ENCODE assay signal across 1 fruit fly cellular context in the genomic region with DNA sequence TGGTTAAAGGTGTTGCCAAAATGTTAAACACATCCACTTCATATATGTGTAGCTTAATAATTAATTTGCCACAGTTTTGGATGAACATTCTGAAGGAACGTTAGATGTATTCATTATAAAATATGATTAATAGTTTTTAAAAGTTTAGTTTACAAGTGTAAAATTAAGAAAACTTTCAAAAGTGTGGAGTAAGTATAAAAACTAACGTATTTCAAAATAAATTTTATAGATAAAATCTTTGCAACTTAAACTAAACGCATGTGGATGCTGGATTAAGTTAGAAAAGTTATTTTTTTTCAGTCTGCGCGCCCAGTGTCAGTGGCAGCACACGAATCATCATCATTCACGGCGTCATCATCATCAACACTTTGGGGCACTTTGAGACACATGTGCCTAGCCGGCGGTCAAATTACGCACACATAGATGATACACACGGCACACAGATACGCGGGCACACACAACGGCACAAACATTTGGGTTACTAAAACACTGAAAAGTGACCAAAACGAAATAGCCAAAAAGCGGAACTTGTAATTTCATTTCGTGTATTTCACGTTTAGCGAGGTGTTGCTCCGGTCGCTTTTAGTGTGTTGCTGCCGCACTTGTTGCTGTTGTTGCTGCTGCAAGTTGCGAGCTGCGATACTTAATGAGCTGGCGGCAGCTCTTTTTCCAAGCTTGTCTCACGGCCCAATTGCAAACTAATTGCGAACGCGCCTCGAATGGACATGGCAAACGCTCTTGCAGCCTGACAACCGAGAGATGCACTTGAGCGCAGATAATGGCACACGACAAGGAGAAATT.
TF ChIP-seq lines count a peak whose summit lies in the region.

No protein-coding gene starts in this region.

TF ChIP-seq in whole organism, embryonic, 481 proteins besides CTCF, POLR2A, EP300 and RAD21 (continued from another document and continues in another):
- TF ChIP-seq bbx (GFP tag; IDR thresholded peaks at IDR 0.05; lab: Robert Waterston, UW; ENCODE audit: partially characterized antibody) (no peak), Sin3A (optimal IDR thresholded peaks at IDR 0.05; lab: Kevin White, UChicago) (no peak), fru (optimal IDR thresholded peaks at IDR 0.05; lab: Kevin White, UChicago) (no peak), CG10366 (GFP tag; IDR thresholded peaks at IDR 0.05; lab: Robert Waterston, UW) (peak; percentile 61), Antp (GFP tag; optimal IDR thresholded peaks at IDR 0.05; lab: Kevin White, UChicago) (no peak), cas (GFP tag; IDR thresholded peaks at IDR 0.05; lab: Robert Waterston, UW) (no peak), tgo (GFP tag; IDR thresholded peaks at IDR 0.05; lab: Robert Waterston, UW) (peak; percentile 64; the same call in 2 of the 3 replicates), crol (GFP tag; IDR thresholded peaks at IDR 0.05; lab: Robert Waterston, UW) (no peak), HmgZ (tag; optimal IDR thresholded peaks at IDR 0.05; lab: Kevin White, UChicago) (no peak), CG8359 (GFP tag; optimal IDR thresholded peaks at IDR 0.05; lab: Kevin White, UChicago; ENCODE audit: borderline replicate concordance) (no peak), CG32772 (GFP tag; IDR thresholded peaks at IDR 0.05; lab: Robert Waterston, UW) (peak; percentile 29; the same call in 1 of the 2 replicates), bsh (GFP tag; optimal IDR thresholded peaks at IDR 0.05; lab: Kevin White, UChicago) (peak in 1 of 2 experiments; percentile 16), Bdp1 (GFP tag; optimal IDR thresholded peaks at IDR 0.05; lab: Kevin White, UChicago) (peak; percentile 5), Gug (GFP tag; IDR thresholded peaks at IDR 0.05; lab: Robert Waterston, UW) (0 out of 4 replicates have a peak, but pooled peaks have one; percentile 4), CG11085 (GFP tag; IDR thresholded peaks at IDR 0.05; lab: Robert Waterston, UW) (no peak), ase (GFP tag; IDR thresholded peaks at IDR 0.05; lab: Robert Waterston, UW) (no peak), Dp (GFP tag; optimal IDR thresholded peaks at IDR 0.05; lab: Kevin White, UChicago) (no peak), CG7987 (GFP tag; optimal IDR thresholded peaks at IDR 0.05; lab: Kevin White, UChicago) (no peak), danr (GFP tag; IDR thresholded peaks at IDR 0.05; lab: Robert Waterston, UW) (peak; percentile 67; the same call in 1 of the 2 replicates), CG10431 (GFP tag; optimal IDR thresholded peaks at IDR 0.05; lab: Kevin White, UChicago) (no peak), C15 (GFP tag; IDR thresholded peaks at IDR 0.05; lab: Robert Waterston, UW) (no peak), CG1603 (tag; optimal IDR thresholded peaks at IDR 0.05; lab: Kevin White, UChicago) (no peak), Ptx1 (GFP tag; IDR thresholded peaks at IDR 0.05; lab: Robert Waterston, UW) (peak; percentile 65), CG17359 (tag; optimal IDR thresholded peaks at IDR 0.05; lab: Kevin White, UChicago) (peak; percentile 35), CG34376 (GFP tag; optimal IDR thresholded peaks at IDR 0.05; lab: Kevin White, UChicago) (no peak), D19A (tag; optimal IDR thresholded peaks at IDR 0.05; lab: Kevin White, UChicago) (peak; percentile 57), HLH4C (GFP tag; IDR thresholded peaks at IDR 0.05; lab: Robert Waterston, UW; ENCODE audit: partially characterized antibody) (no peak), CG7839 (tag; optimal IDR thresholded peaks at IDR 0.05; lab: Kevin White, UChicago) (peak; percentile 70), wdn (GFP tag; IDR thresholded peaks at IDR 0.05; lab: Robert Waterston, UW) (0 out of 2 replicates have a peak, but pooled peaks have one; percentile 18), pzg (GFP tag; optimal IDR thresholded peaks at IDR 0.05; lab: Kevin White, UChicago) (no peak), HmgD (GFP tag; optimal IDR thresholded peaks at IDR 0.05; lab: Kevin White, UChicago) (no peak), CG1024 (GFP tag; IDR thresholded peaks at IDR 0.05; lab: Robert Waterston, UW) (no peak), yki (optimal IDR thresholded peaks at IDR 0.05; lab: Kevin White, UChicago) (no peak), gt (GFP tag; IDR thresholded peaks at IDR 0.05; lab: Robert Waterston, UW) (no peak), CG32532 (GFP tag; IDR thresholded peaks at IDR 0.05; lab: Robert Waterston, UW) (no peak; the same call in 1 of the 2 replicates), Stat92E (GFP tag; optimal IDR thresholded peaks at IDR 0.05; lab: Kevin White, UChicago) (no peak), ssp (GFP tag; IDR thresholded peaks at IDR 0.05; lab: Robert Waterston, UW) (no peak), CG10209 (GFP tag; optimal IDR thresholded peaks at IDR 0.05; lab: Kevin White, UChicago) (peak; percentile 67), CG14965 (GFP tag; optimal IDR thresholded peaks at IDR 0.05; lab: Kevin White, UChicago; ENCODE audit: borderline replicate concordance) (no peak), Dip3 (GFP tag; optimal IDR thresholded peaks at IDR 0.05; lab: Kevin White, UChicago) (no peak), Drgx (GFP tag; IDR thresholded peaks at IDR 0.05; lab: Robert Waterston, UW) (peak; percentile 40; the same call in 1 of the 2 replicates), fu2 (GFP tag; optimal IDR thresholded peaks at IDR 0.05; lab: Kevin White, UChicago) (no peak), CG8478 (optimal IDR thresholded peaks at IDR 0.05; lab: Kevin White, UChicago) (no peak), MBD-R2 (GFP tag; IDR thresholded peaks at IDR 0.05; lab: Robert Waterston, UW) (no peak), Ets97D (GFP tag; optimal IDR thresholded peaks at IDR 0.05; lab: Kevin White, UChicago) (no peak), sr (GFP tag; IDR thresholded peaks at IDR 0.05; lab: Robert Waterston, UW) (no peak), CG18764 (GFP tag; optimal IDR thresholded peaks at IDR 0.05; lab: Kevin White, UChicago) (no peak), CG9215 (GFP tag; IDR thresholded peaks at IDR 0.05; lab: Robert Waterston, UW) (peak; percentile 47), fd96Cb (tag; optimal IDR thresholded peaks at IDR 0.05; lab: Kevin White, UChicago) (peak; percentile 55), crc (GFP tag; optimal IDR thresholded peaks at IDR 0.05; lab: Kevin White, UChicago) (no peak), CG6689 (GFP tag; IDR thresholded peaks at IDR 0.05; lab: Robert Waterston, UW) (peak; percentile 67), CG14710 (tag; optimal IDR thresholded peaks at IDR 0.05; lab: Kevin White, UChicago) (no peak), sens-2 (GFP tag; IDR thresholded peaks at IDR 0.05; lab: Robert Waterston, UW) (no peak; the same call in 1 of the 2 replicates), ATbp (GFP tag; optimal IDR thresholded peaks at IDR 0.05; lab: Kevin White, UChicago) (peak; percentile 7), unpg (GFP tag; optimal IDR thresholded peaks at IDR 0.05; lab: Kevin White, UChicago) (peak; percentile 55), CG13123 (GFP tag; optimal IDR thresholded peaks at IDR 0.05; lab: Kevin White, UChicago) (no peak), Hmx (GFP tag; optimal IDR thresholded peaks at IDR 0.05; lab: Kevin White, UChicago) (no peak), Blimp-1 (GFP tag; optimal IDR thresholded peaks at IDR 0.05; lab: Kevin White, UChicago) (peak; percentile 9), trh (GFP tag; optimal IDR thresholded peaks at IDR 0.05; lab: Kevin White, UChicago) (no peak), gro (GFP tag; optimal IDR thresholded peaks at IDR 0.05; lab: Kevin White, UChicago) (no peak), CG10959 (GFP tag; IDR thresholded peaks at IDR 0.05; lab: Robert Waterston, UW) (no peak), CG11695 (GFP tag; IDR thresholded peaks at IDR 0.05; lab: Robert Waterston, UW) (peak; percentile 55; the same call in 2 of the 3 replicates), TFAM (GFP tag; optimal IDR thresholded peaks at IDR 0.05; lab: Kevin White, UChicago) (no peak), ERR (GFP tag; optimal IDR thresholded peaks at IDR 0.05; lab: Kevin White, UChicago) (no peak), PHDP (tag; optimal IDR thresholded peaks at IDR 0.05; lab: Kevin White, UChicago) (peak; percentile 57), tio (GFP tag; optimal IDR thresholded peaks at IDR 0.05; lab: Kevin White, UChicago) (no peak), CG9817 (tag; optimal IDR thresholded peaks at IDR 0.05; lab: Kevin White, UChicago) (peak; percentile 47), pita (GFP tag; optimal IDR thresholded peaks at IDR 0.05; lab: Kevin White, UChicago) (no peak), CG42726 (GFP tag; IDR thresholded peaks at IDR 0.05; lab: Robert Waterston, UW; ENCODE audit: partially characterized antibody) (no peak), bcd (GFP tag; optimal IDR thresholded peaks at IDR 0.05; lab: Kevin White, UChicago) (peak; percentile 30), caup (GFP tag; optimal IDR thresholded peaks at IDR 0.05; lab: Kevin White, UChicago; ENCODE audit: severe bottlenecking) (peak; percentile 35), Sox100B (GFP tag; optimal IDR thresholded peaks at IDR 0.05; lab: Kevin White, UChicago) (peak; percentile 79), Dek (tag; optimal IDR thresholded peaks at IDR 0.05; lab: Kevin White, UChicago) (peak; percentile 20), CG8924 (tag; optimal IDR thresholded peaks at IDR 0.05; lab: Kevin White, UChicago) (peak; percentile 66), jigr1 (GFP tag; IDR thresholded peaks at IDR 0.05; lab: Robert Waterston, UW) (0 out of 3 replicates have a peak, but pooled peaks have one; percentile 13), HLHmδ (GFP tag; optimal IDR thresholded peaks at IDR 0.05; lab: Kevin White, UChicago) (no peak), Ada2b (GFP tag; IDR thresholded peaks at IDR 0.05; lab: Robert Waterston, UW) (0 out of 2 replicates have a peak, but pooled peaks have one; percentile 32), CG2202 (tag; optimal IDR thresholded peaks at IDR 0.05; lab: Kevin White, UChicago) (no peak), salm (tag; optimal IDR thresholded peaks at IDR 0.05; lab: Kevin White, UChicago) (peak; percentile 18), CG16863 (GFP tag; optimal IDR thresholded peaks at IDR 0.05; lab: Kevin White, UChicago) (peak; percentile 32), CG11456 (GFP tag; IDR thresholded peaks at IDR 0.05; lab: Robert Waterston, UW) (no peak), Dbx (GFP tag; IDR thresholded peaks at IDR 0.05; lab: Robert Waterston, UW) (peak; percentile 38; the same call in 1 of the 3 replicates), zen2 (GFP tag; IDR thresholded peaks at IDR 0.05; lab: Robert Waterston, UW; ENCODE audit: partially characterized antibody) (no peak), CG17328 (GFP tag; IDR thresholded peaks at IDR 0.05; lab: Robert Waterston, UW) (peak; percentile 25; the same call in 1 of the 2 replicates), mld (GFP tag; IDR thresholded peaks at IDR 0.05; lab: Robert Waterston, UW; ENCODE audit: partially characterized antibody) (no peak), eyg (GFP tag; optimal IDR thresholded peaks at IDR 0.05; lab: Kevin White, UChicago) (no peak), corto (GFP tag; optimal IDR thresholded peaks at IDR 0.05; lab: Kevin White, UChicago) (no peak), CG10147 (GFP tag; optimal IDR thresholded peaks at IDR 0.05; lab: Kevin White, UChicago) (peak; percentile 38), dpn (GFP tag; optimal IDR thresholded peaks at IDR 0.05; lab: Kevin White, UChicago) (peak; percentile 29 to 31), br (optimal IDR thresholded peaks at IDR 0.05; lab: Kevin White, UChicago) (no peak), CG2678 (tag; optimal IDR thresholded peaks at IDR 0.05; lab: Kevin White, UChicago) (peak; percentile 73), odd (GFP tag; optimal IDR thresholded peaks at IDR 0.05; lab: Kevin White, UChicago) (peak; percentile 78), CG3163 (GFP tag; optimal IDR thresholded peaks at IDR 0.05; lab: Kevin White, UChicago) (no peak), CG12942 (GFP tag; optimal IDR thresholded peaks at IDR 0.05; lab: Kevin White, UChicago) (peak; percentile 7), wek (GFP tag; optimal IDR thresholded peaks at IDR 0.05; lab: Kevin White, UChicago) (no peak), YL-1 (GFP tag; optimal IDR thresholded peaks at IDR 0.05; lab: Kevin White, UChicago) (no peak), Scr (GFP tag; IDR thresholded peaks at IDR 0.05; lab: Robert Waterston, UW; ENCODE audit: partially characterized antibody) (no peak), B-H2 (GFP tag; optimal IDR thresholded peaks at IDR 0.05; lab: Kevin White, UChicago) (no peak), CG18476 (GFP tag; optimal IDR thresholded peaks at IDR 0.05; lab: Kevin White, UChicago) (no peak), ham (GFP tag; IDR thresholded peaks at IDR 0.05; lab: Robert Waterston, UW) (no peak), sim (GFP tag; IDR thresholded peaks at IDR 0.05; lab: Robert Waterston, UW) (no peak), Poxn (GFP tag; IDR thresholded peaks at IDR 0.05; lab: Robert Waterston, UW) (no peak), CG5180 (GFP tag; optimal IDR thresholded peaks at IDR 0.05; lab: Kevin White, UChicago) (peak; percentile 18), slou (GFP tag; optimal IDR thresholded peaks at IDR 0.05; lab: Kevin White, UChicago) (no peak), ems (GFP tag; optimal IDR thresholded peaks at IDR 0.05; lab: Kevin White, UChicago) (no peak), Hr51 (GFP tag; optimal IDR thresholded peaks at IDR 0.05; lab: Kevin White, UChicago) (peak in 1 of 2 experiments; percentile 77), CG31365 (tag; optimal IDR thresholded peaks at IDR 0.05; lab: Kevin White, UChicago) (no peak), lilli (GFP tag; optimal IDR thresholded peaks at IDR 0.05; lab: Kevin White, UChicago) (peak; percentile 49), sens (GFP tag; lab: Kevin White, UChicago) (peak; percentile 91), CG3407 (GFP tag; optimal IDR thresholded peaks at IDR 0.05; lab: Kevin White, UChicago) (no peak), tx (GFP tag; optimal IDR thresholded peaks at IDR 0.05; lab: Kevin White, UChicago) (no peak), croc (GFP tag; conservative IDR thresholded peaks at IDR 0.05; lab: Robert Waterston, UW) (no peak; the same call in 2 of the 3 replicates), Lhr (GFP tag; optimal IDR thresholded peaks at IDR 0.05; lab: Kevin White, UChicago) (no peak), Hsf (GFP tag; optimal IDR thresholded peaks at IDR 0.05; lab: Kevin White, UChicago) (peak; percentile 32), Oli (tag; optimal IDR thresholded peaks at IDR 0.05; lab: Kevin White, UChicago) (peak; percentile 68), luna (GFP tag; optimal IDR thresholded peaks at IDR 0.05; lab: Kevin White, UChicago) (no peak), maf-S (GFP tag; optimal IDR thresholded peaks at IDR 0.05; lab: Kevin White, UChicago) (no peak), CG34422 (GFP tag; IDR thresholded peaks at IDR 0.05; lab: Robert Waterston, UW) (no peak), ato (GFP tag; IDR thresholded peaks at IDR 0.05; lab: Robert Waterston, UW; ENCODE audit: partially characterized antibody) (no peak), az2 (GFP tag; optimal IDR thresholded peaks at IDR 0.05; lab: Kevin White, UChicago) (peak; percentile 50), Side (GFP tag; optimal IDR thresholded peaks at IDR 0.05; lab: Kevin White, UChicago) (no peak), CG10274 (GFP tag; optimal IDR thresholded peaks at IDR 0.05; lab: Kevin White, UChicago) (no peak)
